Fruit fly (Drosophila melanogaster) whole organism, embryonic: ENCODE measurements around the gene Jhbp7.

ENCODE experiments used
- CG12236 ChIP-seq: fragments of 200-800 bp; sonication (Bioruptor generic); optimal IDR thresholded peaks from 2 replicates; lab custom pipeline; 2016; ENCODE audit warnings: missing biosample characterization, missing genetic modification characterization
- CG6854 ChIP-seq: fragments of 200-800 bp; sonication (Bioruptor generic); optimal IDR thresholded peaks from 3 replicates; lab custom pipeline; 2017; ENCODE audit warnings: missing biosample characterization, mild to moderate bottlenecking, missing genetic modification characterization

- TF ChIP-seq CG6854 (GFP tag; lab: Kevin White, UChicago) (peak; percentile 40), CG12236 (GFP tag; lab: Kevin White, UChicago) (no peak)
These were observed 43.8 kb downstream of the Jhbp7 start, which contains the start of gene CG11892 for dm6 chr3R:25281165-25281564.
